Fruit fly (Drosophila melanogaster): ENCODE data around the gene CG10969.

The CG10969 gene

dm6 chr3L:12813907-12814306 is 33.0 kb upstream of the CG10969 start, which contains the start of the genes Sf3a2 and CG42588 (continued):
- TF ChIP-seq CG33213 (GFP tag; optimal IDR thresholded peaks at IDR 0.05) (no peak), tll (GFP tag; optimal IDR thresholded peaks at IDR 0.05) (no peak), dimm (GFP tag; IDR thresholded peaks at IDR 0.05) (no peak), lov (optimal IDR thresholded peaks at IDR 0.05) (no peak), lov (GFP tag; IDR thresholded peaks at IDR 0.05) (0 out of 3 replicates have a peak, but pooled peaks have one; percentile 9), Optix (GFP tag; IDR thresholded peaks at IDR 0.05) (0 out of 3 replicates have a peak, but pooled peaks have one; percentile 42), HLH3B (GFP tag; IDR thresholded peaks at IDR 0.05) (peak; percentile 60; the same call in 1 of the 2 replicates), trem (tag; optimal IDR thresholded peaks at IDR 0.05) (peak; percentile 85), CG14667 (GFP tag; IDR thresholded peaks at IDR 0.05) (no peak; the same call in 1 of the 2 replicates), Eip74EF (GFP tag; optimal IDR thresholded peaks at IDR 0.05) (no peak), CG7357 (GFP tag; IDR thresholded peaks at IDR 0.05) (no peak), D19B (GFP tag; optimal IDR thresholded peaks at IDR 0.05) (no peak), ci (GFP tag; IDR thresholded peaks at IDR 0.05) (no peak), Camta (GFP tag; optimal IDR thresholded peaks at IDR 0.05) (no peak), CG2202 (tag; optimal IDR thresholded peaks at IDR 0.05) (peak; percentile 2), MBD-R2 (GFP tag; IDR thresholded peaks at IDR 0.05) (peak; percentile 90), CG10431 (GFP tag; optimal IDR thresholded peaks at IDR 0.05) (no peak), CG13775 (GFP tag; optimal IDR thresholded peaks at IDR 0.05) (peak; percentile 74), nerfin-2 (GFP tag; IDR thresholded peaks at IDR 0.05; ENCODE audit: partially characterized antibody) (no peak), Hmx (GFP tag; optimal IDR thresholded peaks at IDR 0.05) (no peak), bab2 (GFP tag; optimal IDR thresholded peaks at IDR 0.05) (peak; percentile 49), CG7839 (tag; optimal IDR thresholded peaks at IDR 0.05) (no peak), CG42726 (GFP tag; IDR thresholded peaks at IDR 0.05; ENCODE audit: partially characterized antibody) (peak; percentile 39; the same call in 1 of the 2 replicates), CG6683 (GFP tag; optimal IDR thresholded peaks at IDR 0.05) (no peak), crc (GFP tag; optimal IDR thresholded peaks at IDR 0.05) (no peak), HLH54F (GFP tag; optimal IDR thresholded peaks at IDR 0.05) (peak; percentile 42), Ets65A (GFP tag) (peak; percentile 96), nau (GFP tag; optimal IDR thresholded peaks at IDR 0.05) (no peak), CG12236 (GFP tag; optimal IDR thresholded peaks at IDR 0.05) (no peak), CG8944 (GFP tag; optimal IDR thresholded peaks at IDR 0.05) (peak; percentile 18), Rfx (GFP tag; IDR thresholded peaks at IDR 0.05) (peak; percentile 77; the same call in 1 of the 2 replicates), CG6654 (GFP tag; optimal IDR thresholded peaks at IDR 0.05) (no peak), CG17385 (GFP tag; optimal IDR thresholded peaks at IDR 0.05) (no peak), CG17912 (GFP tag; optimal IDR thresholded peaks at IDR 0.05) (no peak), CG5180 (GFP tag; optimal IDR thresholded peaks at IDR 0.05) (no peak), Rx (GFP tag; IDR thresholded peaks at IDR 0.05) (no peak), CG8089 (GFP tag; optimal IDR thresholded peaks at IDR 0.05) (no peak), otp (GFP tag; IDR thresholded peaks at IDR 0.05) (no peak), CG2116 (GFP tag; optimal IDR thresholded peaks at IDR 0.05) (peak; percentile 83), Trl (optimal IDR thresholded peaks at IDR 0.05) (no peak), Trl (GFP tag; optimal IDR thresholded peaks at IDR 0.05) (no peak), CG1792 (GFP tag; optimal IDR thresholded peaks at IDR 0.05) (peak; percentile 17), nmo (GFP tag; optimal IDR thresholded peaks at IDR 0.05) (peak; percentile 79), CG14050 (GFP tag; IDR thresholded peaks at IDR 0.05) (no peak; the same call in 2 of the 3 replicates), Bdp1 (GFP tag; optimal IDR thresholded peaks at IDR 0.05) (peak; percentile 47), CG11085 (GFP tag; IDR thresholded peaks at IDR 0.05) (no peak), Mes4 (GFP tag; optimal IDR thresholded peaks at IDR 0.05) (no peak), odd (GFP tag; optimal IDR thresholded peaks at IDR 0.05) (no peak), seq (GFP tag; IDR thresholded peaks at IDR 0.05) (peak; percentile 15; the same call in 1 of the 2 replicates), cg (GFP tag; optimal IDR thresholded peaks at IDR 0.05) (no peak), lbe (GFP tag; optimal IDR thresholded peaks at IDR 0.05) (peak; percentile 39), CG14014 (GFP tag; IDR thresholded peaks at IDR 0.05) (peak; percentile 56)
